Fruit fly (Drosophila melanogaster) whole organism, wandering third instar larva: ENCODE measurements around the gene Rab26.
A peak's percentile ranks its signal among the peaks of the same experiment; 100 is the strongest.

ENCODE experiments used
- Dfd ChIP-seq: fragments of >200 bp; optimal IDR thresholded peaks from 2 replicates; lab custom pipeline; 2017; ENCODE audit warnings: missing biosample characterization, missing genetic modification characterization
- Dif ChIP-seq: fragments of 200-275, 200-300 bp; sonication (Bioruptor generic); optimal IDR thresholded peaks from 2 replicates; lab custom pipeline; 2018; ENCODE audit warnings: missing biosample characterization, missing genetic modification characterization; ENCODE audit not compliant: partially characterized antibody
- Jra ChIP-seq: sonication (Bioruptor generic); optimal IDR thresholded peaks from 2 replicates; lab custom pipeline; 2016; ENCODE audit warnings: missing biosample characterization, missing genetic modification characterization
- Vsx2 ChIP-seq: fragments of 200-300, 225-300 bp; sonication (Bioruptor generic); optimal IDR thresholded peaks from 2 replicates; lab custom pipeline; 2018; ENCODE audit warnings: missing biosample characterization, missing genetic modification characterization; ENCODE audit not compliant: partially characterized antibody
- dmrt93B ChIP-seq: fragments of 200-800 bp; sonication (Bioruptor generic); optimal IDR thresholded peaks from 2 replicates; lab custom pipeline; 2018; ENCODE audit warnings: missing biosample characterization, mild to moderate bottlenecking, missing genetic modification characterization
- h ChIP-seq: fragments of 200-800 bp; sonication (Bioruptor generic); optimal IDR thresholded peaks from 3 replicates; lab custom pipeline; 2016; ENCODE audit warnings: missing biosample characterization, mild to moderate bottlenecking, missing genetic modification characterization
- psq ChIP-seq: fragments of 200-800 bp; sonication (Bioruptor generic); optimal IDR thresholded peaks from 3 replicates; lab custom pipeline; 2017; ENCODE audit warnings: missing biosample characterization, mild to moderate bottlenecking, missing genetic modification characterization, moderate library complexity
- usp ChIP-seq: fragments of >200 bp; optimal IDR thresholded peaks from 2 replicates; lab custom pipeline; 2017; ENCODE audit warnings: missing biosample characterization, missing genetic modification characterization

DNA sequence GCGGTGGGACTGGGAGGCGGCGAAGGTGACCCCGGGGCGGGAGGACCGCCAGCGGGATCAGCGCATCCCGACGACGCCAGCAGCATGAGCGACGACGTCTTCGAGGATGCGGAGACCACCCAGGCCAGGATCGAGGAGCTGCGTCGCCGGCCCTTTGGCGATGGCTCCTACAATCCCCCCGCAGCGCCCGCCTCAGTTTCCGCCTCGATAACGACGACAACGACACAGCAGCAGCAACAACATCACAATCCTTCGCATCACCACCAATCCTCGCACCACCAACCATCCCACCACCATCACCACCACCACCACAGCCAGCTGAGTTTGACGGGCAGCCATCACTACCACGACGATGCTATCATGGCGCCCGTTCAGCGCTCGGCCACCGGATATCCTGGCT, 1.4 kb downstream of the Rab26 start:
- no peak for TF ChIP-seq Jra (GFP tag; lab: Kevin White, UChicago)
- no peak for TF ChIP-seq h (GFP tag; lab: Kevin White, UChicago)
- no peak for TF ChIP-seq Vsx2 (GFP tag; lab: Kevin White, UChicago)
- peak; percentile 98 for TF ChIP-seq Dfd (GFP tag; lab: Kevin White, UChicago)
- TF ChIP-seq usp (GFP tag; lab: Kevin White, UChicago): no peak
- no peak for TF ChIP-seq psq (GFP tag; lab: Kevin White, UChicago)
- no peak for TF ChIP-seq dmrt93B (GFP tag; lab: Kevin White, UChicago)
- no peak for TF ChIP-seq Dif
